Worm (Caenorhabditis elegans) whole organism, L4/young adult: ENCODE measurements around the gene lron-7.

Source experiments
- dao-5 ChIP-seq: sonication (generic microtip); optimal IDR thresholded peaks from 2 replicates; lab custom pipeline; 2016; ENCODE audit warnings: missing genotype, missing genetic modification characterization, moderate library complexity, missing compliant biosample characterization
- him-1 ChIP-seq: sonication (generic microtip); optimal IDR thresholded peaks from 2 replicates; lab custom pipeline; 2016; ENCODE audit warnings: missing genotype, missing genetic modification reagents, missing genetic modification characterization, missing compliant biosample characterization

- TF ChIP-seq him-1 (tag; lab: Kevin White, UChicago) (no peak), dao-5 (tag; lab: Kevin White, UChicago) (no peak)
These were observed 35.0 kb upstream of the lron-7 start, which contains the start of gene F46H5.5 for ce11 chrX:7256891-7257290.
